Worm (Caenorhabditis elegans) whole organism, mixed stage, embryonic: ENCODE data around the gene T28C12.1.

Experiments
- blmp-1 ChIP-seq: fragments of 150-350 bp; optimal IDR thresholded peaks from 2 replicates; lab custom pipeline; 2014; ENCODE audit warnings: missing biosample characterization, missing genetic modification characterization
- cnd-1 ChIP-seq: fragments of 200-800 bp; sonication (Bioruptor generic); optimal IDR thresholded peaks from 2 replicates; lab custom pipeline; 2018; ENCODE audit warnings: mild to moderate bottlenecking, missing genetic modification characterization, missing compliant biosample characterization
- elt-1 ChIP-seq: sonication (generic microtip); optimal IDR thresholded peaks from 2 replicates; lab custom pipeline; 2017; ENCODE audit warnings: missing genetic modification characterization, mild to moderate bottlenecking, missing compliant biosample characterization, antibody characterized with exemption, moderate library complexity, borderline replicate concordance; ENCODE audit not compliant: insufficient read depth
- flh-1 ChIP-seq: fragments of 200-800 bp; sonication (Bioruptor generic); optimal IDR thresholded peaks from 2 replicates; lab custom pipeline; 2018; ENCODE audit warnings: mild to moderate bottlenecking, missing genetic modification characterization, moderate library complexity, missing compliant biosample characterization
- hlh-1 ChIP-seq: fragments of 150-350 bp; optimal IDR thresholded peaks from 2 replicates; lab custom pipeline; 2014; ENCODE audit warnings: missing biosample characterization, missing genetic modification reagents, missing genetic modification characterization
- lin-13 ChIP-seq: fragments of 150-350 bp; optimal IDR thresholded peaks from 2 replicates; lab custom pipeline; 2014; ENCODE audit warnings: missing biosample characterization, missing genetic modification characterization
- mab-5 ChIP-seq: fragments of 150-350 bp; optimal IDR thresholded peaks from 2 replicates; lab custom pipeline; 2014; ENCODE audit warnings: missing biosample characterization, missing genetic modification characterization
- mep-1 ChIP-seq: fragments of 150-350 bp; optimal IDR thresholded peaks from 2 replicates; lab custom pipeline; 2017; ENCODE audit warnings: missing biosample characterization, missing genetic modification reagents, missing genetic modification characterization, inconsistent platforms
- nhr-237 ChIP-seq: fragments of 150-350 bp; optimal IDR thresholded peaks from 2 replicates; lab custom pipeline; 2014; ENCODE audit warnings: missing biosample characterization, missing genetic modification characterization
- sem-2 ChIP-seq: fragments of 200-800 bp; sonication (Bioruptor generic); optimal IDR thresholded peaks from 2 replicates; lab custom pipeline; 2018; ENCODE audit warnings: mild to moderate bottlenecking, missing genetic modification characterization, missing compliant biosample characterization
- unc-39 ChIP-seq: fragments of 150-350 bp; optimal IDR thresholded peaks from 2 replicates; lab custom pipeline; 2014; ENCODE audit warnings: missing biosample characterization, missing genetic modification characterization
- unc-62 ChIP-seq: fragments of 150-350 bp; optimal IDR thresholded peaks from 2 replicates; lab custom pipeline; 2014; ENCODE audit warnings: missing biosample characterization, missing genetic modification reagents, missing genetic modification characterization

ce11 chrV:6336108-6336507 is 4.4 kb downstream of the T28C12.1 start, which contains the start of gene T28C12.6:
- TF ChIP-seq hlh-1 (no peak), unc-39 (no peak), unc-62 (no peak), elt-1 (tag; lab: Kevin White, UChicago) (no peak), blmp-1 (no peak), mep-1 (tag; lab: Kevin White, UChicago) (no peak), mab-5 (tag; lab: Kevin White, UChicago) (no peak), flh-1 (GFP tag; lab: Kevin White, UChicago) (no peak), sem-2 (GFP tag; lab: Kevin White, UChicago) (no peak), nhr-237 (no peak), lin-13 (tag; lab: Kevin White, UChicago) (no peak), cnd-1 (no peak)
